Worm (Caenorhabditis elegans): ENCODE results near the gene F59D12.2.

- TF ChIP-seq flt-1 (GFP tag; IDR thresholded peaks at IDR 0.05) (no peak), hmg-4 (GFP tag; optimal IDR thresholded peaks at IDR 0.05) (no peak), sea-1 (GFP tag; conservative IDR thresholded peaks at IDR 0.05) (no peak)
Observed at ce11 chrX:15629615-15630014, 45.9 kb downstream of the F59D12.2 start.

Data from whole organism, early embryonic.